Fruit fly (Drosophila melanogaster) ovary, adult (tissue): Measurements from ENCODE around the gene CG10638.
A peak's percentile ranks its signal among the peaks of the same experiment; 100 is the strongest.

Source experiments
- CG17801 ChIP-seq: fragments of 200-800 bp; optimal IDR thresholded peaks from 2 replicates; lab custom pipeline; 2019; ENCODE audit warnings: missing biosample characterization, mild to moderate bottlenecking, missing genetic modification characterization, moderate library complexity; ENCODE audit not compliant: partially characterized antibody

CG10638 gene

dm6 chr3L:12506963-12507552 lies 5.9 kb upstream of the CG10638 start:
- no peak for TF ChIP-seq CG17801

- no peak for TF ChIP-seq CG17801
These were observed 4.9 kb upstream of the CG10638 start for dm6 chr3L:12505990-12506389.

dm6 chr3L:12503865-12504650 lies 2.9 kb upstream of the CG10638 start, which contains the start of the genes CG10646 and vih:
CG10646 (minus strand) TSS chr3L:12503894.
vih (plus strand) TSS chr3L:12504292.
- TF ChIP-seq CG17801: peak; percentile 35

- TF ChIP-seq CG17801: no peak
These were observed 4.4 kb downstream of the CG10638 start, which contains the start of gene CG10657 for dm6 chr3L:12496428-12497344. CG10657 (minus strand) TSS chr3L:12497216.

- no peak for TF ChIP-seq CG17801
These were observed 5.8 kb downstream of the CG10638 start for dm6 chr3L:12495312-12495725.

dm6 chr3L:12494273-12494672 lies 6.8 kb downstream of the CG10638 start:
- no peak for TF ChIP-seq CG17801

dm6 chr3L:12490418-12491035 lies 10.6 kb downstream of the CG10638 start, which contains the start of gene CG10660:
CG10660 (minus strand) TSS chr3L:12490676.
- peak; percentile 86 for TF ChIP-seq CG17801

dm6 chr3L:12489952-12490351 lies 11.2 kb downstream of the CG10638 start:
- TF ChIP-seq CG17801: no peak

- TF ChIP-seq CG17801: no peak
These were observed 14.9 kb downstream of the CG10638 start for dm6 chr3L:12486175-12486574.

- TF ChIP-seq CG17801: no peak
These were observed 16.2 kb downstream of the CG10638 start, which contains the start of gene CG10663 for dm6 chr3L:12484948-12485347. CG10663 (minus strand) TSS chr3L:12485035.

- TF ChIP-seq CG17801: no peak
These were observed 16.6 kb downstream of the CG10638 start for dm6 chr3L:12484464-12484863.

dm6 chr3L:12482917-12483316 lies 18.2 kb downstream of the CG10638 start:
- TF ChIP-seq CG17801: peak; percentile 17

dm6 chr3L:12482246-12482645 lies 18.9 kb downstream of the CG10638 start, which contains the start of gene CG33725:
CG33725 (plus strand) TSS chr3L:12482609.
- TF ChIP-seq CG17801: no peak

- TF ChIP-seq CG17801: no peak
These were observed 22.9 kb downstream of the CG10638 start for dm6 chr3L:12478229-12478628.

dm6 chr3L:12471471-12471978 lies 29.6 kb downstream of the CG10638 start, which contains the start of gene CG10616:
CG10616 (plus strand) TSS chr3L:12471728.
- no peak for TF ChIP-seq CG17801

- TF ChIP-seq CG17801: no peak
These were observed 30.6 kb downstream of the CG10638 start for dm6 chr3L:12470509-12470908.
